Worm (Caenorhabditis elegans) whole organism, dauer: ENCODE results near the gene his-18.

ENCODE experiments used
- unc-62 ChIP-seq: sonication (generic microtip); optimal IDR thresholded peaks from 2 replicates; lab custom pipeline; 2017; ENCODE audit warnings: missing biosample characterization, missing genetic modification reagents, missing genetic modification characterization

The his-18 gene

DNA sequence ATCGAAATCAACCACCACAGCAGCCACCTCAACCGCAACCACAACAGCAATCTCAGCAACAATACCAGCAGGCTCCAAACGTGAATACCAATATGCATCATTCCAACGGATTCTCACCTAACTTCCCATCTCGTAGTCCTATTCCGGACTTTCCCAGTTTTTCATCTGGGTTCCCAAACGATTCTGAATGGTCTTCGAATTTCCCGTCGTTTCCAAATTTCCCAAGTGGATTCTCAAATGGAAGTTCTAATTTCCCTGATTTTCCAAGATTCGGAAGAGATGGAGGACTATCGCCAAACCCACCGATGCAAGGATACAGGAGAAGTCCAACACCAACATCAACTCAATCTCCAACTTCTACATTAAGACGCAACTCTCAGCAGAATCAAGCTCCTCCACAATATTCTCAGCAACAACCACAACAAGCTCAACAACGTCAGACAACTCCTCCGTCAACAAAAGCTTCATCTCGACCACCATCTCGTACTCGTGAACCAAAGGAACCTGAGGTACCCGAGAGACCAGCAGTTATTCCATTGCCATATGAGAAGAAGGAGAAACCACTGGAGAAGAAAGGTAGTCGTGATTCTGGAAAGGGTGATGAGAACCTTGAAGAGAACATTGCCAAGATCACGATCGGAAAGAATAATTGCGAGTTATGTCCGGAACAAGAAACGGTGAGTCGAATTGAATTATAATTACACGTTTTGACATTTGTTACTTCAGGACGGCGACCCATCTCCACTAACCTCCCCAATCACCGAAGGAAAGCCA is 39.6 kb downstream of the his-18 start:
- TF ChIP-seq unc-62 = no peak

DNA sequence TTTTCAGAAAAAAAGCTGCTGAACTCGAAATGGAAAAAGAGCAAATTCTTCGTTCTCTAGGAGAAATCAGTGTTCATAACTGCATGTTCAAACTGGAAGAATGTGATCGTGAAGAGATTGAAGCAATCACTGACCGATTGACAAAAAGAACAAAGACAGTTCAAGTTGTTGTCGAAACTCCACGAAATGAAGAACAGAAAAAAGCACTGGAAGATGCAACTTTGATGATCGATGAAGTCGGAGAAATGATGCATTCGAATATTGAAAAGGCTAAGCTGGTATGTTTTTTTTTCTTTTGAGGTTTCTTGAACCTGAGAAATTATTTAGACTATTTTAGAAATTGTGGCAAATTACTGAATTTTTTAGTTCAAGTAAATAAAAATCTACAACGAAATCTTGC is 40.4 kb downstream of the his-18 start:
- TF ChIP-seq unc-62 = no peak

DNA sequence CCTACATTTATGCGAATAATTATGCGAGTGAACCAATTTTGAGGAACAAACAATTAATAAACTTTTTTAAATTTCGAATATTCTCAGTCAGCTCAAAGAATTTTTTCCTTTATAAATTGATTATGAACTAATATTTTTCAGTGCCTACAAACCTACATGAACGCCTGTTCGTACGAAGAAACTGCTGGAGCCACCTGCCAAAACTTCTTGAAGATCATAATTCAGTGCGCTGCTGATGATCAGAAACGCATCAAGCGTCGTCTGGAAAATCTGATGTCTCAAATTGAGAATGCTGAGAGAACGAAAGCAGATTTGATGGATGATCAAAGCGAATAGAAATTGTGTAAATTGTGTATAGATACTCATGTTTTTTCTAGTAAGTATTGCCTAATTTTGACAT is 40.9 kb downstream of the his-18 start:
- no peak for TF ChIP-seq unc-62

DNA sequence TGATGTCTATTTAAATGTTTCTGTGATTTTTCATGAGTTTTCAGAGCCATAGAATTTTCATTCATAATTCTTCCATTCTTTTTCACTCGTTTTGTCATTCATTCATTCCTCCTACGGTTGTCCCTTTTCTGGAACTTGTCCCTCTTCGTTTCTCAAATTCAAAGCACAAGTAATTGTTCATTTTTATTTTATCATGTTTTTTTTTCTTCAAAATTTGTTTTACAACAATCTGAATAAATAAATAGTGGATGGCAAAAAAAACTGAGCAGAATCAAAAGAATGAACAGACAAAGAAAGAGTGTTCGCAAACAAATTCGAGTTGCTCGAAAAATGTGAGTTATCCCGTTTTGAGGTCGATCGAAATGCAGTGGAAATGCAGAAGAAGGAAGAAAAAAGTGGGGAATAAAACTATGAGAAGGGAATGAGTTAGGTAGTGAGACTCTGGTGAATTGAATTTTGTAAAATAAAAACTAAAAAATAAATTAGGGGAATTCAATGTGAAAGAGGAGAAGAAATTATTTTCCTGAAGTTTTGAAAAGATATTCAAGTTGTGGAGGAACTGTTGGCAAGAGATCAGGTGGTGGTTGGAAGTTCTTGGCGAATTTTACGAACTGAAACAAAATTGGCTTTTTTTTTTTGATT is 41.5 kb downstream of the his-18 start:
- TF ChIP-seq unc-62 = no peak

DNA sequence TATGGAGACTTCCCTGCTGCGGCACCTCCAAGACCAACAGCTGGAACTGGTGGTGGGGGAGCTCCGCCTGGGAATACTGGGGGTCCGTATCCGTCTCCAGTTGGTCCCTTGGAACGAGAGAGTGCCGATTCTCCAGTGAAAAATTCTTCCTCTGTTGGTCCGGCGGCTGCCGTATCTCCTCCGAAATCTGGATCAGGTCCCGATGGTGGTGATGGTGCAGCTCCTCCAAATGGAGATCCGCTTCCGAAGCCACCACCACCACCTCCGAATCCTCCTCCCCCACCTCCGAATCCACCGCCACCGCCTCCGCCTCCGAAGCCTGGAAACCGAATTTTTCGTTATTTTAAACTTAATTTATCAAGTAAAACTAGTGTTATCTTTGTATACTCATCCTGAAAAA is 42.4 kb downstream of the his-18 start:
- TF ChIP-seq unc-62 = no peak

DNA sequence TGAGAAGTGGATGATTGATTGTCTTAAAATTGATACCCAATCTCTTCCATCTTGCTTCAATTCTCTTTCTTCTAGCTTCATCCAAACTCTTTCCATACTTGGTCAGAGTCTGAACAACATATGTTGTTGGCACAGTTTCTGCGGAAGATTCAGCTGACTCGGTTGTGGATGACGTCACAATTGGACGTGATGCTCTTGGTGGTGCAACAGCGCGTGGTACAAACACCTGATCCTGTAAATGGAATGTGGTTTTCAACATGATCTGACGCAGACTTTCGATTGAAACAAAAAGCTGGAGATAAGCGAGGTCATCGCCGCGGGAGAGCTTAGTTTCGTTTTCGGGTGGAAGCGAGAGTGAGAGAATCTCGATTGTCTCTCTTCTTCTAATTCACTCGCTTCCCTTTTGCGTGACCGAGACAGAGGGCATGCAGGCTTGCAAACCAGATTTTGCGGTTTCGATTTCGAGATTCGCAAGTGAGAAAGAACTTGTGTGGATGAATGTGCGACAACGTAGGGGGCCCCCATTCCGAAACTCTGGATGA is 44.5 kb downstream of the his-18 start:
- no peak for TF ChIP-seq unc-62

DNA sequence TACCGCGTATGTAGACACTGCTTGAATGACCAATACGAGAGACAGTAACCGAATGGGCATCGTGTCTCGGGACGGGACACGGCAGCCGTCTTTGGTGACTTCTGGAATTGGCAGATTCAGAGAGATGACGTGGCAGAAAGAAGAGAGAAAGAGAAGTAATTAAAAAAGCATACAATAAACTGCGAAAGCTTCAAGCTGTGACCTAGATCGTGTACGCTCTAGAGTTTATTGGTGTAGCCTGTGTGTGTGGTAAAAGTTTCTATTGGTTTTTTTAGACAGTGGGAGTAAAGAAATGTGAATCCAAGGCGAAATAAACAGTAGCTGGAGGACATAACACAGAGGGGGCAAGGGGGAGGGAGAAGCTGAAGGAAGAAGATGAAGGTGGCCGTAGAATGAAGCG is 45.9 kb downstream of the his-18 start, which contains the start of gene T19A5.3:
T19A5.3 (minus strand) TSS at position 101 of the 400 bp plus-strand sequence.
- TF ChIP-seq unc-62 = no peak

DNA sequence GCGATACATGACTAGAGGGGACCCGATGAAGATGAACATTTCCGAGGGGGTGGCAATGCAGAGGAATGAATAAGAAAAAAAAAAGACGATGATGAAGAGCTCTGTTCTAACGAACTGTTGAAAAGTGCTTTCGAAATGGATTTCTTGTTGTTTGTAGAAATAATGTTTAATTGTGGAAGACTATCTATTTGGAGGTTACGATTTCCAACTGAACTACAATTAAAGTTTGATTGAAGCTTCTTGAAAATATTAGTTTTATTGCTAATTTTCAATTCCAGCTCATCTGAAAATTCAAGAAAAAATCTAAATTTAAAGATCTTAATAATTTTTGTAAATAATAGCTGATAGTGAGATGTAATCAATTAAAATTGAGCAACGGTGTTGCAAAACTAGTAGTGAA is 46.5 kb downstream of the his-18 start:
- TF ChIP-seq unc-62 = no peak

DNA sequence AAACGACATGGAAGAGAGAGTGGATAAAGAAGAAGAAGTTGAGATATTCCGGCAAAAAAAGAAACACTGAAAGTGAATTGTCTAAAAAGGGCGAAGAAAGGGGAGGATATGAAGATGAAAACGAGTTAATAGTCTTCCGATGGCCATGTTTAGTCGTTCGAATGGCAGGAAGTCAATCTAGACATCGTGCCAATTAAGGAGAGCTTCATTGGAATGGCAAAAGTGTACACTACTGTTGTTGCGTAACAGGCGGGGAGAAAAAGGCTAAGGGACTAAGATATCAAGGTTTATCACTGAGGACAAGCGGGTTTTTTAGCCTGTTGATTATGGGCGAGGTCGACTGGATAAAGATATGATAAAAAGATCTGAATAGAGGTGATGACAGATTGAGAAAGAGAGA is 48.1 kb downstream of the his-18 start:
- no peak for TF ChIP-seq unc-62

DNA sequence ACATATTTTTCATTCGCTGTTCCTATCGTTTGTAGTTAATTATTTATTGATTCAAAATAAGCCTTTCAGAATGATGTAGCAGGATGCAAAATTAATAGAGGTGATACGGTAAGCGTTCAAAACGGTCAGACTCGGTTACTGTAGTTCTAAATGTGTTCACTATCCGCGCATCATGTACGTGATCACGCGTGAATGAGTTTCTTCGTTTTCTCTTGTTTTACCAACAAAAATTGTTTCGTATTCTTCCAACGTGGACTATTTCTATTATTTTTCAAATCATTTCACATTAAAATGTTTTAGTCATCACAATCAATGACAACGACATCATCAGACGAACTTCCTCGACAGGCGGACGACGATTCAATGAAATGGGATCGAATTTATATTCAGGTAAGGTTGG is 49.5 kb downstream of the his-18 start, which contains the start of gene gck-1:
gck-1 (plus strand) TSS at position 301 of the 400 bp plus-strand sequence.
- TF ChIP-seq unc-62 = no peak
